Worm (Caenorhabditis elegans) whole organism, L1 larva: ENCODE measurements around the gene bath-15.

Experiments
- C16A3.4 ChIP-seq: fragments of 150-350 bp; optimal IDR thresholded peaks from 2 replicates; lab custom pipeline; 2014; ENCODE audit warnings: missing biosample characterization, missing genetic modification characterization
- F16B12.6 ChIP-seq: fragments of 150-350 bp; optimal IDR thresholded peaks from 2 replicates; lab custom pipeline; 2014; ENCODE audit warnings: missing biosample characterization, missing genetic modification characterization
- ceh-63 ChIP-seq: fragments of 200-800 bp; sonication (Bioruptor generic); optimal IDR thresholded peaks from 2 replicates; lab custom pipeline; 2018; ENCODE audit warnings: mild to moderate bottlenecking, missing genetic modification characterization, missing compliant biosample characterization
- ceh-82 ChIP-seq, 3 experiments: fragments of 150-350 bp in 1 of 3; sonication (generic microtip) in 2 of 3; optimal IDR thresholded peaks; 2 replicates each; lab custom pipeline; 2014 to 2017; ENCODE audit warnings: missing biosample characterization in 3 of 3, missing genetic modification characterization in 3 of 3
- ceh-88 ChIP-seq: fragments of 200-800 bp; sonication (Bioruptor generic); IDR thresholded peaks from 2 replicates; pipeline ENCODE4 v1.3.6; 2022; ENCODE audit warnings: missing genetic modification characterization, missing compliant biosample characterization
- ces-1 ChIP-seq: fragments of 150-350 bp; optimal IDR thresholded peaks from 2 replicates; lab custom pipeline; 2014; ENCODE audit warnings: missing biosample characterization, missing genetic modification reagents, missing genetic modification characterization
- dsc-1 ChIP-seq: sonication (generic microtip); optimal IDR thresholded peaks from 2 replicates; lab custom pipeline; 2016; ENCODE audit warnings: mild to moderate bottlenecking, missing genetic modification characterization, missing compliant biosample characterization
- efl-1 ChIP-seq, 4 experiments: fragments of 150-350 bp; optimal IDR thresholded peaks in 3 of 4; peaks in 1 of 4; 1 replicate in 1 of 4; 2 replicates in 3 of 4; lab custom pipeline; 2014; ENCODE audit warnings: missing biosample characterization in 2 of 4, missing genetic modification characterization in 2 of 4, missing genetic modification reagents in 2 of 4
- egl-27 ChIP-seq, 2 experiments: fragments of 150-350 bp in 1 of 2; sonication (generic microtip); optimal IDR thresholded peaks; 3 replicates each; lab custom pipeline; 2017 to 2018; ENCODE audit warnings: missing biosample characterization in 2 of 2, missing genetic modification characterization in 2 of 2, missing genetic modification reagents in 2 of 2
- fkh-10 ChIP-seq: sonication (generic microtip); optimal IDR thresholded peaks from 2 replicates; lab custom pipeline; 2017; ENCODE audit warnings: missing biosample characterization, missing genetic modification reagents, missing genetic modification characterization
- fkh-4 ChIP-seq: sonication (generic microtip); optimal IDR thresholded peaks from 2 replicates; lab custom pipeline; 2016; ENCODE audit warnings: missing compliant biosample characterization, missing genetic modification characterization, borderline replicate concordance
- fkh-8 ChIP-seq: sonication (generic microtip); optimal IDR thresholded peaks from 2 replicates; lab custom pipeline; 2016; ENCODE audit warnings: mild to moderate bottlenecking, missing genetic modification characterization, missing compliant biosample characterization
- fos-1 ChIP-seq: fragments of 150-350 bp; optimal IDR thresholded peaks from 2 replicates; lab custom pipeline; 2014; ENCODE audit warnings: missing biosample characterization, missing genetic modification characterization
- grh-1 ChIP-seq: fragments of 200-800 bp; sonication (Bioruptor generic); IDR thresholded peaks from 2 replicates; pipeline ENCODE4 v1.3.6; 2022; ENCODE audit warnings: missing genetic modification reagents, missing genetic modification characterization, missing compliant biosample characterization
- hlh-17 ChIP-seq: fragments of 200-800 bp; sonication (Bioruptor generic); optimal IDR thresholded peaks from 2 replicates; lab custom pipeline; 2018; ENCODE audit warnings: missing genetic modification characterization, mild to moderate bottlenecking, missing compliant biosample characterization, moderate library complexity, borderline replicate concordance
- irx-1 ChIP-seq: sonication (generic microtip); optimal IDR thresholded peaks from 2 replicates; lab custom pipeline; 2016; ENCODE audit warnings: missing genetic modification characterization, missing compliant biosample characterization
- isw-1 ChIP-seq: fragments of 200-800 bp; sonication (Bioruptor generic); IDR thresholded peaks from 2 replicates; pipeline ENCODE4 v1.3.6; 2022; ENCODE audit warnings: missing genetic modification characterization, missing compliant biosample characterization
- lin-13 ChIP-seq: fragments of 150-350 bp; optimal IDR thresholded peaks from 2 replicates; lab custom pipeline; 2014; ENCODE audit warnings: missing biosample characterization, missing genetic modification reagents, missing genetic modification characterization
- lin-15B ChIP-seq: fragments of 150-350 bp; sonication (generic microtip); optimal IDR thresholded peaks from 3 replicates; lab custom pipeline; 2014; ENCODE audit warnings: missing biosample characterization, missing genetic modification characterization
- lin-39 ChIP-seq: fragments of 150-350 bp; optimal IDR thresholded peaks from 2 replicates; lab custom pipeline; 2014; ENCODE audit warnings: missing biosample characterization, missing genetic modification reagents, missing genetic modification characterization
- lir-3 ChIP-seq: sonication (generic microtip); optimal IDR thresholded peaks from 2 replicates; lab custom pipeline; 2016; ENCODE audit warnings: mild to moderate bottlenecking, missing genetic modification characterization, moderate library complexity, missing compliant biosample characterization; ENCODE audit not compliant: poor library complexity
- nhr-11 ChIP-seq: fragments of 150-350 bp; optimal IDR thresholded peaks from 2 replicates; lab custom pipeline; 2014; ENCODE audit warnings: missing biosample characterization, missing genetic modification characterization
- nhr-237 ChIP-seq: fragments of 150-350 bp; optimal IDR thresholded peaks from 2 replicates; lab custom pipeline; 2014; ENCODE audit warnings: missing biosample characterization, missing genetic modification characterization
- nhr-28 ChIP-seq: fragments of 150-350 bp; optimal IDR thresholded peaks from 2 replicates; lab custom pipeline; 2014; ENCODE audit warnings: missing biosample characterization, missing genetic modification characterization
- nhr-77 ChIP-seq: fragments of 150-350 bp; optimal IDR thresholded peaks from 2 replicates; lab custom pipeline; 2014; ENCODE audit warnings: missing biosample characterization, missing genetic modification characterization
- nhr-84 ChIP-seq: sonication (generic microtip); optimal IDR thresholded peaks from 2 replicates; lab custom pipeline; 2017; ENCODE audit warnings: missing biosample characterization, missing genetic modification characterization
- nhr-90 ChIP-seq: sonication (generic microtip); optimal IDR thresholded peaks from 2 replicates; lab custom pipeline; 2016; ENCODE audit warnings: mild to moderate bottlenecking, missing genetic modification characterization, missing compliant biosample characterization; ENCODE audit not compliant: poor library complexity
- pax-3 ChIP-seq: fragments of 200-800 bp; sonication (Bioruptor generic); optimal IDR thresholded peaks from 2 replicates; lab custom pipeline; 2018; ENCODE audit warnings: mild to moderate bottlenecking, missing genetic modification characterization, moderate library complexity, missing compliant biosample characterization
- snpc-4 ChIP-seq: fragments of 150-350 bp; optimal IDR thresholded peaks from 2 replicates; lab custom pipeline; 2014; ENCODE audit warnings: missing biosample characterization, missing genetic modification characterization
- sox-4 ChIP-seq: sonication (generic microtip); optimal IDR thresholded peaks from 2 replicates; lab custom pipeline; 2016; ENCODE audit warnings: missing genetic modification characterization, missing compliant biosample characterization
- sptf-1 ChIP-seq: fragments of 150-350 bp; optimal IDR thresholded peaks from 2 replicates; lab custom pipeline; 2014; ENCODE audit warnings: missing biosample characterization, missing genetic modification characterization
- tlp-1 ChIP-seq: fragments of 150-350 bp; optimal IDR thresholded peaks from 2 replicates; lab custom pipeline; 2014; ENCODE audit warnings: missing biosample characterization, missing genetic modification characterization
- unc-130 ChIP-seq: fragments of 150-350 bp; optimal IDR thresholded peaks from 2 replicates; lab custom pipeline; 2017; ENCODE audit warnings: missing biosample characterization, missing genetic modification characterization, inconsistent platforms
- unc-98 ChIP-seq: fragments of 200-800 bp; sonication (Bioruptor generic); IDR thresholded peaks from 2 replicates; pipeline ENCODE4 v1.3.6; 2022; ENCODE audit warnings: missing genetic modification characterization, missing compliant biosample characterization
- vab-15 ChIP-seq: sonication (generic microtip); optimal IDR thresholded peaks from 2 replicates; lab custom pipeline; 2017; ENCODE audit warnings: missing genotype, mild to moderate bottlenecking, missing genetic modification characterization, missing compliant biosample characterization
- xbp-1 ChIP-seq: sonication (generic microtip); optimal IDR thresholded peaks from 2 replicates; lab custom pipeline; 2016; ENCODE audit warnings: missing genetic modification characterization, missing compliant biosample characterization
- zip-4 ChIP-seq: fragments of 200-800 bp; sonication (Bioruptor generic); optimal IDR thresholded peaks from 2 replicates; lab custom pipeline; 2018; ENCODE audit warnings: mild to moderate bottlenecking, missing genetic modification characterization, moderate library complexity, missing compliant biosample characterization
- ztf-11 ChIP-seq, 2 experiments: sonication (generic microtip); optimal IDR thresholded peaks; 2 replicates each; lab custom pipeline; 2016 to 2017; ENCODE audit warnings: missing genetic modification characterization in 2 of 2, missing biosample characterization in 1 of 2, missing compliant biosample characterization in 1 of 2

The bath-15 gene

DNA sequence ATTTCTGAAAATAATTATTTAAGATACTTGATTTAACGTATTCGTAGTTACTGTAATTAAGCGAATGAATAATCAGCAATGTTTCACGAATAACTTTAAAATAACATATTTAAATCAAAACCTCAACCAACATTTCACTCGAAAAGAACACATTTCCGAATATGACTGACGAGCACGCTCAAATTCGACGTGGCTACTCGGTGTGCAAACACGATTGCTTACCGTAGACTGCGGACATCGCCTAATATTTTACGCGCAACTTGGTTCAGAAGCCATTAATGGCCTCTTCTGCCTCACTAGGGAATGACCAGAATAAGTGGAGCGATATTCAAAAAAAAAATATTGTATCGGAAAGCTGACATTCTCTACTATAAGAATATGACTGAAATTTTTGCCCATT, 5.9 kb downstream of the bath-15 start, which contains the start of gene snu-23 (continued):
- TF ChIP-seq dsc-1 = no peak
- no peak for TF ChIP-seq vab-15 (tag; lab: Kevin White, UChicago)
- no peak for TF ChIP-seq sox-4 (tag; lab: Kevin White, UChicago)
- TF ChIP-seq F16B12.6 (tag; lab: Kevin White, UChicago) = peak; percentile 81
- no peak for TF ChIP-seq nhr-237 (tag; lab: Kevin White, UChicago)
- TF ChIP-seq tlp-1 (tag; lab: Kevin White, UChicago) = no peak
- no peak for TF ChIP-seq sptf-1
- TF ChIP-seq fos-1 = no peak
- no peak for TF ChIP-seq ceh-88 (GFP tag; lab: Robert Waterston, UW)
- TF ChIP-seq unc-130 = peak; percentile 35
- no peak for TF ChIP-seq egl-27 (tag; optimal IDR thresholded peaks at IDR 0.05; lab: Kevin White, UChicago)
- no peak for TF ChIP-seq lir-3 (tag; lab: Kevin White, UChicago)
- TF ChIP-seq ceh-82 (tag; optimal IDR thresholded peaks at IDR 0.05; lab: Kevin White, UChicago) = peak in 1 of 3 experiments; percentile 51

- TF ChIP-seq xbp-1 (tag; lab: Kevin White, UChicago) (no peak), ceh-63 (GFP tag; lab: Kevin White, UChicago) (no peak), lin-15B (tag; lab: Kevin White, UChicago) (no peak), lin-39 (no peak), efl-1 (optimal IDR thresholded peaks at IDR 0.05; lab: Kevin White, UChicago) (no peak), efl-1 (GFP tag; optimal IDR thresholded peaks at IDR 0.05 in 1 of 2; lab: Kevin White, UChicago) (no peak), fkh-8 (tag; lab: Kevin White, UChicago) (no peak), nhr-11 (tag; lab: Kevin White, UChicago) (no peak), pax-3 (tag; lab: Kevin White, UChicago) (no peak), C16A3.4 (tag; lab: Kevin White, UChicago) (no peak), nhr-28 (tag; lab: Kevin White, UChicago) (no peak), dsc-1 (no peak), nhr-84 (tag; lab: Kevin White, UChicago) (no peak), nhr-77 (tag; lab: Kevin White, UChicago) (no peak), sox-4 (tag; lab: Kevin White, UChicago) (no peak), irx-1 (no peak), unc-98 (no peak), fkh-4 (tag; lab: Kevin White, UChicago) (no peak), ztf-11 (tag; optimal IDR thresholded peaks at IDR 0.05; lab: Kevin White, UChicago) (no peak), ces-1 (GFP tag; lab: Kevin White, UChicago) (no peak)
Measured at ce11 chrIII:7768963-7769362, 6.9 kb downstream of the bath-15 start, which contains the start of gene ZK686.3. TSS of gene ZK686.3 (minus strand) at chrIII:7769063.

ce11 chrIII:7767415-7767814, 8.4 kb downstream of the bath-15 start, which contains the start of gene ZK686.5:
TSS of gene ZK686.5 (minus strand) at chrIII:7767515.
- TF ChIP-seq lin-13 (GFP tag; lab: Kevin White, UChicago) = no peak
- TF ChIP-seq fkh-4 (tag; lab: Kevin White, UChicago) = no peak
- no peak for TF ChIP-seq lir-3 (tag; lab: Kevin White, UChicago)
- no peak for TF ChIP-seq fkh-10 (GFP tag; lab: Kevin White, UChicago)
- no peak for TF ChIP-seq isw-1 (GFP tag; lab: Robert Waterston, UW)
- TF ChIP-seq grh-1 (GFP tag; lab: Robert Waterston, UW) = no peak
- TF ChIP-seq nhr-90 (tag; lab: Kevin White, UChicago) = no peak
- no peak for TF ChIP-seq zip-4 (GFP tag; lab: Kevin White, UChicago)
- no peak for TF ChIP-seq unc-98
- no peak for TF ChIP-seq snpc-4 (tag; lab: Kevin White, UChicago)
- no peak for TF ChIP-seq hlh-17 (GFP tag; lab: Kevin White, UChicago)
